Fruit fly (Drosophila melanogaster) whole organism, prepupa: ENCODE measurements around the gene cpb.

Experiments used
- CG4318 ChIP-seq: fragments of 200-800 bp; sonication (Bioruptor generic); optimal IDR thresholded peaks from 3 replicates; lab custom pipeline; 2017; ENCODE audit warnings: missing biosample characterization, mild to moderate bottlenecking, missing genetic modification characterization
- fd59A ChIP-seq: fragments of 200-800 bp; sonication (Bioruptor generic); optimal IDR thresholded peaks from 2 replicates; lab custom pipeline; 2017; ENCODE audit warnings: missing biosample characterization, mild to moderate bottlenecking, missing genetic modification characterization, missing genetic modification reagents
- svp ChIP-seq: fragments of 200-800 bp; sonication (Bioruptor generic); peaks from one replicate; lab custom pipeline; 2016; ENCODE audit warnings: missing biosample characterization, missing genetic modification characterization

- TF ChIP-seq CG4318 (GFP tag; lab: Kevin White, UChicago) (no peak), svp (GFP tag; lab: Kevin White, UChicago) (no peak), fd59A (no peak)
Measured at dm6 chr2L:1663066-1663465, 41.6 kb upstream of the cpb start.
